Fruit fly (Drosophila melanogaster) whole organism, embryonic: ENCODE measurements around the gene neur.
A peak's percentile ranks its signal among the peaks of the same experiment; 100 is the strongest.

ENCODE experiments used
- Awh ChIP-seq: fragments of 200-800 bp; sonication (Bioruptor generic); IDR thresholded peaks from 2 replicates; pipeline ENCODE4, ENCODE4 v1.3.6; 2022; ENCODE audit warnings: missing biosample characterization, missing genetic modification characterization
- BtbVII ChIP-seq: fragments of 200-800 bp; sonication (Bioruptor generic); optimal IDR thresholded peaks from 3 replicates; lab custom pipeline; 2017; ENCODE audit warnings: missing biosample characterization, mild to moderate bottlenecking, missing genetic modification characterization
- CG10366 ChIP-seq: fragments of 200-800 bp; sonication (Bioruptor generic); IDR thresholded peaks from 2 replicates; pipeline ENCODE4 v1.3.6; 2022; ENCODE audit warnings: missing biosample characterization, missing genetic modification characterization
- CG12155 ChIP-seq: fragments of 200-800 bp; sonication (Bioruptor generic); optimal IDR thresholded peaks from 3 replicates; lab custom pipeline; 2016; ENCODE audit warnings: missing biosample characterization, missing genetic modification characterization
- CG12391 ChIP-seq: fragments of 200-800 bp; sonication (Bioruptor generic); optimal IDR thresholded peaks from 3 replicates; lab custom pipeline; 2018; ENCODE audit warnings: missing biosample characterization, mild to moderate bottlenecking, missing genetic modification characterization, moderate library complexity
- CG13424 ChIP-seq: fragments of 200-800 bp; sonication (Bioruptor generic); optimal IDR thresholded peaks from 2 replicates; lab custom pipeline; 2019; ENCODE audit warnings: missing biosample characterization, mild to moderate bottlenecking, missing genetic modification characterization, moderate library complexity
- CG17568 ChIP-seq: fragments of 200-800 bp; sonication (Bioruptor generic); optimal IDR thresholded peaks from 2 replicates; lab custom pipeline; 2018; ENCODE audit warnings: missing biosample characterization, mild to moderate bottlenecking, missing genetic modification characterization, moderate library complexity
- CG1792 ChIP-seq: fragments of 200-800 bp; sonication (Bioruptor generic); optimal IDR thresholded peaks from 2 replicates; lab custom pipeline; 2016; ENCODE audit warnings: missing biosample characterization, missing genetic modification characterization
- CG18011 ChIP-seq: fragments of 200-800 bp; sonication (Bioruptor generic); optimal IDR thresholded peaks from 2 replicates; lab custom pipeline; 2017; ENCODE audit warnings: missing biosample characterization, missing genetic modification characterization, mild to moderate bottlenecking, moderate library complexity, missing genotype
- CG1832 ChIP-seq: fragments of 200-800 bp; sonication (Bioruptor generic); optimal IDR thresholded peaks from 2 replicates; lab custom pipeline; 2017; ENCODE audit warnings: missing biosample characterization, mild to moderate bottlenecking, missing genetic modification characterization, inconsistent platforms
- CG2712 ChIP-seq: fragments of 200-800 bp; optimal IDR thresholded peaks from 3 replicates; lab custom pipeline; 2019; ENCODE audit warnings: missing biosample characterization, mild to moderate bottlenecking, missing genetic modification characterization, moderate library complexity
- CG33213 ChIP-seq: fragments of 200-800 bp; sonication (Bioruptor generic); optimal IDR thresholded peaks from 3 replicates; lab custom pipeline; 2016; ENCODE audit warnings: missing biosample characterization, missing genetic modification characterization
- CG4282 ChIP-seq: fragments of 200-800 bp; sonication (Bioruptor generic); optimal IDR thresholded peaks from 2 replicates; lab custom pipeline; 2016; ENCODE audit warnings: missing biosample characterization, missing genetic modification characterization
- CG5180 ChIP-seq: fragments of 200-800 bp; sonication (Bioruptor generic); optimal IDR thresholded peaks from 3 replicates; lab custom pipeline; 2017; ENCODE audit warnings: missing biosample characterization, missing genetic modification characterization, mild to moderate bottlenecking, moderate library complexity, missing genetic modification reagents
- CG6175 ChIP-seq: fragments of 200-800 bp; sonication (Bioruptor generic); IDR thresholded peaks from 3 replicates; pipeline ENCODE4 v1.3.6; 2022; ENCODE audit warnings: missing biosample characterization, missing genetic modification characterization
- CG6854 ChIP-seq: fragments of 200-800 bp; sonication (Bioruptor generic); optimal IDR thresholded peaks from 3 replicates; lab custom pipeline; 2017; ENCODE audit warnings: missing biosample characterization, mild to moderate bottlenecking, missing genetic modification characterization
- CG7271 ChIP-seq: fragments of 200-800 bp; sonication (Bioruptor generic); optimal IDR thresholded peaks from 2 replicates; lab custom pipeline; 2018; ENCODE audit warnings: missing biosample characterization, mild to moderate bottlenecking, missing genetic modification characterization, moderate library complexity
- CG8359 ChIP-seq: fragments of 200-800 bp; sonication (Bioruptor generic); optimal IDR thresholded peaks from 2 replicates; lab custom pipeline; 2017; ENCODE audit warnings: missing biosample characterization, mild to moderate bottlenecking, missing genetic modification characterization, borderline replicate concordance
- CG8924 ChIP-seq: fragments of 200-800 bp; optimal IDR thresholded peaks from 3 replicates; lab custom pipeline; 2019; ENCODE audit warnings: missing biosample characterization, mild to moderate bottlenecking, missing genetic modification characterization, moderate library complexity
- CG9437 ChIP-seq: fragments of 200-800 bp; sonication (Bioruptor generic); optimal IDR thresholded peaks from 2 replicates; lab custom pipeline; 2018; ENCODE audit warnings: missing biosample characterization, mild to moderate bottlenecking, missing genetic modification characterization
- CG9609 ChIP-seq: fragments of 200-800 bp; sonication (Bioruptor generic); optimal IDR thresholded peaks from 3 replicates; lab custom pipeline; 2016; ENCODE audit warnings: missing biosample characterization, missing genetic modification characterization
- Chrac-16 ChIP-seq: fragments of 200-800 bp; sonication (Bioruptor generic); optimal IDR thresholded peaks from 3 replicates; lab custom pipeline; 2016; ENCODE audit warnings: missing biosample characterization, missing genetic modification characterization
- D19B ChIP-seq: fragments of 200-800 bp; sonication (Bioruptor generic); optimal IDR thresholded peaks from 2 replicates; lab custom pipeline; 2017; ENCODE audit warnings: missing biosample characterization, mild to moderate bottlenecking, missing genetic modification characterization
- Drgx ChIP-seq: fragments of 200-800 bp; sonication (Bioruptor generic); IDR thresholded peaks from 2 replicates; pipeline ENCODE4 v1.3.6; 2022; ENCODE audit warnings: missing biosample characterization, missing genetic modification characterization
- HLH3B ChIP-seq: fragments of 200-800 bp; sonication (Bioruptor generic); IDR thresholded peaks from 2 replicates; pipeline ENCODE4 v1.3.6; 2022; ENCODE audit warnings: missing biosample characterization, missing genetic modification characterization
- Neu2 ChIP-seq: fragments of 200-800 bp; sonication (Bioruptor generic); optimal IDR thresholded peaks from 3 replicates; lab custom pipeline; 2016; ENCODE audit warnings: missing biosample characterization, missing genetic modification characterization, borderline replicate concordance
- Oaz ChIP-seq: fragments of 200-800 bp; sonication (Bioruptor generic); IDR thresholded peaks from 2 replicates; pipeline ENCODE4 v1.3.6; 2022; ENCODE audit warnings: missing biosample characterization, missing genetic modification characterization
- Ssrp ChIP-seq: fragments of 200-800 bp; sonication (Bioruptor generic); optimal IDR thresholded peaks from 2 replicates; lab custom pipeline; 2018; ENCODE audit warnings: missing biosample characterization, mild to moderate bottlenecking, missing genetic modification characterization, moderate library complexity
- bbx ChIP-seq: fragments of 200-800 bp; sonication (Bioruptor generic); IDR thresholded peaks from 2 replicates; pipeline ENCODE4 v1.3.6; 2022; ENCODE audit warnings: missing biosample characterization, missing genetic modification characterization; ENCODE audit not compliant: partially characterized antibody
- cad ChIP-seq: fragments of >200 bp; optimal IDR thresholded peaks from 2 replicates; lab custom pipeline; 2017; ENCODE audit warnings: missing biosample characterization, missing genetic modification characterization
- croc ChIP-seq: fragments of 200-800 bp; sonication (Bioruptor generic); conservative IDR thresholded peaks from 3 replicates; pipeline ENCODE4 v1.3.6; 2022; ENCODE audit warnings: missing biosample characterization, missing genetic modification characterization
- da ChIP-seq: fragments of 200-800 bp; sonication (Bioruptor generic); optimal IDR thresholded peaks from 2 replicates; lab custom pipeline; 2016; ENCODE audit warnings: missing biosample characterization, missing genetic modification characterization
- dm ChIP-seq: fragments of 200-800 bp; sonication (Bioruptor generic); optimal IDR thresholded peaks from 3 replicates; lab custom pipeline; 2016; ENCODE audit warnings: missing biosample characterization, missing genetic modification characterization
- dmrt11E ChIP-seq: fragments of 200-800 bp; sonication (Bioruptor generic); optimal IDR thresholded peaks from 3 replicates; lab custom pipeline; 2018; ENCODE audit warnings: missing biosample characterization, mild to moderate bottlenecking, missing genetic modification characterization, moderate library complexity
- exex ChIP-seq: fragments of 200-800 bp; sonication (Bioruptor generic); optimal IDR thresholded peaks from 4 replicates; lab custom pipeline; 2018; ENCODE audit warnings: missing biosample characterization, mild to moderate bottlenecking, missing genetic modification characterization, moderate library complexity
- fd3F ChIP-seq: fragments of 200-800 bp; sonication (Bioruptor generic); optimal IDR thresholded peaks from 2 replicates; lab custom pipeline; 2018; ENCODE audit warnings: missing biosample characterization, mild to moderate bottlenecking, missing genetic modification characterization, moderate library complexity
- fd96Cb ChIP-seq: fragments of 200-800 bp; sonication (Bioruptor generic); optimal IDR thresholded peaks from 2 replicates; lab custom pipeline; 2018; ENCODE audit warnings: missing biosample characterization, mild to moderate bottlenecking, missing genetic modification characterization, moderate library complexity
- her ChIP-seq: fragments of 200-800 bp; sonication (Bioruptor generic); optimal IDR thresholded peaks from 2 replicates; lab custom pipeline; 2016; ENCODE audit warnings: missing biosample characterization, missing genetic modification characterization
- hkb ChIP-seq, 2 experiments: fragments of 200-800 bp in 1 of 2; fragments of >200 bp in 1 of 2; sonication (Bioruptor generic) in 1 of 2; IDR thresholded peaks in 1 of 2; optimal IDR thresholded peaks in 1 of 2; 2 replicates each; pipeline versions ENCODE4 v1.3.6 to Lab custom; 2017 to 2022; ENCODE audit warnings: missing biosample characterization in 1 of 2, missing genetic modification characterization in 1 of 2
- odd ChIP-seq: fragments of 200-800 bp; sonication (Bioruptor generic); optimal IDR thresholded peaks from 2 replicates; lab custom pipeline; 2017; ENCODE audit warnings: missing biosample characterization, mild to moderate bottlenecking, missing genetic modification characterization
- pan ChIP-seq, 4 experiments: fragments of >200 bp in 3 of 4; fragments of 200-800 bp in 1 of 4; sonication (Bioruptor generic) in 1 of 4; optimal IDR thresholded peaks in 3 of 4; IDR thresholded peaks in 1 of 4; 2 replicates each; pipeline versions ENCODE4 v1.3.6 to Lab custom; 2017 to 2022; ENCODE audit warnings: missing biosample characterization in 2 of 4, missing genetic modification characterization in 2 of 4, mixed read lengths in 1 of 4
- pho ChIP-seq: fragments of 200-800 bp; sonication (Bioruptor generic); optimal IDR thresholded peaks from 2 replicates; lab custom pipeline; 2016; ENCODE audit warnings: missing biosample characterization, missing genetic modification characterization
- slp2 ChIP-seq: fragments of 200-800 bp; sonication (Bioruptor generic); optimal IDR thresholded peaks from 2 replicates; lab custom pipeline; 2016; ENCODE audit warnings: missing biosample characterization, missing genetic modification characterization
- sob ChIP-seq: fragments of 200-800 bp; sonication (Bioruptor generic); IDR thresholded peaks from 2 replicates; pipeline ENCODE4 v1.3.6; 2022; ENCODE audit warnings: missing biosample characterization, missing genetic modification characterization
- tna ChIP-seq: fragments of 200-800 bp; sonication (Bioruptor generic); IDR thresholded peaks from 2 replicates; pipeline ENCODE4 v1.3.6; 2022; ENCODE audit warnings: missing biosample characterization, missing genetic modification characterization; ENCODE audit not compliant: partially characterized antibody
- unpg ChIP-seq: fragments of 200-800 bp; sonication (Bioruptor generic); optimal IDR thresholded peaks from 3 replicates; lab custom pipeline; 2018; ENCODE audit warnings: missing biosample characterization, mild to moderate bottlenecking, missing genetic modification characterization, moderate library complexity
- wdn ChIP-seq: fragments of 200-800 bp; sonication (Bioruptor generic); IDR thresholded peaks from 2 replicates; pipeline ENCODE4 v1.3.6; 2022; ENCODE audit warnings: missing biosample characterization, missing genetic modification characterization
- zfh2 ChIP-seq: fragments of 200-800 bp; sonication (Bioruptor generic); optimal IDR thresholded peaks from 2 replicates; lab custom pipeline; 2016; ENCODE audit warnings: missing biosample characterization, missing genetic modification characterization

The neur gene

DNA sequence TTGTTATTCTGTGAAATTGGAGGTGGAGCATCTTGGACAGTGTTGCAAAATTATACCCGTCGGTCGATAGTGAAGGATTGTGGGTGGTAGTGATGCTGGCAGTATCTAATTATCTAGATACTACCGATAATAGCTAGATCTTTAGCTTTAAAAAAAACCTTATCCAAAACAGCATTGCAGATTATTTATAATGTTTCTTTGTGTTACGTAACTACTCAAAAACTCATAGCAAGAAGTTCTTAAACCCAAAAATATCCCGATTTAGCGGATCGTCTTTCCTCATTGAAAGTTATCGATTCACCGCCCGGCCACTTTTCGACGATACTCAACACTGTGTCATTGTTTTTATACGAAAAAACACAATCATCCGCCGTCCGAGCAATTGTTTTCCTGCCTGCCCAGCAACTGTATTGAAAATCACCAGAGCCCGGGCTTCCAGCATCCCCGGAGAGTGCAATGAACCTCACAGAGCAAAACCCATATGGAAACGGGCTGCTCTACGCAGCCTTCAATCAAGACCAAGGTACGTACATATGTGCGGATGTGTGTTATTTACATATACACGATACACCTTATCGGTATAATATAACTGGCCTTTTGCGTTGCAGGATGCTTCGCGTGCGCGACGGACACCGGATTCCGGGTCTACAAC lies 46.2 kb downstream of the neur start, which contains the start of gene CG11975 (continued):
- TF ChIP-seq Chrac-16 (GFP tag; lab: Kevin White, UChicago) (peak; percentile 80), odd (GFP tag; lab: Kevin White, UChicago) (no peak), da (peak; percentile 50), CG8359 (GFP tag; lab: Kevin White, UChicago) (no peak), sob (GFP tag; lab: Robert Waterston, UW) (peak; percentile 86), CG8924 (peak; percentile 74), CG12155 (peak; percentile 80), CG18011 (GFP tag; lab: Kevin White, UChicago) (peak; percentile 78), CG1792 (peak; percentile 68), wdn (GFP tag; lab: Robert Waterston, UW) (peak; percentile 24; the same call in 1 of the 2 replicates), BtbVII (GFP tag; lab: Kevin White, UChicago) (peak; percentile 28), zfh2 (GFP tag; lab: Kevin White, UChicago) (peak; percentile 90), CG5180 (GFP tag; lab: Kevin White, UChicago) (no peak), CG6175 (GFP tag; lab: Robert Waterston, UW) (no peak), dmrt11E (peak; percentile 59), dm (GFP tag; lab: Kevin White, UChicago) (peak; percentile 66), pan (optimal IDR thresholded peaks at IDR 0.05; lab: Kevin White, UChicago) (no peak), pan (GFP tag; optimal IDR thresholded peaks at IDR 0.05 in 1 of 2, IDR thresholded peaks at IDR 0.05 in 1 of 2) (peak in 1 of 2 experiments; percentile 24), fd3F (GFP tag; lab: Kevin White, UChicago) (peak; percentile 28), CG9609 (GFP tag; lab: Kevin White, UChicago) (peak; percentile 79), cad (GFP tag; lab: Kevin White, UChicago) (no peak), CG33213 (GFP tag; lab: Kevin White, UChicago) (peak; percentile 63), croc (GFP tag; lab: Robert Waterston, UW) (peak; percentile 52; the same call in 2 of the 3 replicates), fd96Cb (tag; lab: Kevin White, UChicago) (peak; percentile 53), CG10366 (no peak; the same call in 1 of the 2 replicates), Drgx (no peak; the same call in 1 of the 2 replicates), her (peak; percentile 82), Awh (GFP tag; lab: Robert Waterston, UW) (0 out of 2 replicates have a peak, but pooled peaks have one; percentile 44), CG9437 (GFP tag; lab: Kevin White, UChicago) (peak; percentile 31), D19B (GFP tag; lab: Kevin White, UChicago) (peak; percentile 40), HLH3B (GFP tag; lab: Robert Waterston, UW) (peak; percentile 25; the same call in 1 of the 2 replicates), CG4282 (peak; percentile 43), CG6854 (GFP tag; lab: Kevin White, UChicago) (no peak), Neu2 (peak; percentile 40), hkb (optimal IDR thresholded peaks at IDR 0.05; lab: Kevin White, UChicago) (peak; percentile 77), hkb (GFP tag; IDR thresholded peaks at IDR 0.05; lab: Robert Waterston, UW) (no peak), Ssrp (peak; percentile 41), exex (tag; lab: Kevin White, UChicago) (no peak), tna (no peak), CG17568 (no peak), Oaz (GFP tag; lab: Robert Waterston, UW) (no peak), CG7271 (tag; lab: Kevin White, UChicago) (no peak), bbx (GFP tag; lab: Robert Waterston, UW) (0 out of 2 replicates have a peak, but pooled peaks have one; percentile 46), CG1832 (GFP tag; lab: Kevin White, UChicago) (no peak), unpg (no peak), pho (peak; percentile 91), slp2 (GFP tag; lab: Kevin White, UChicago) (peak; percentile 78), CG13424 (peak; percentile 69), CG12391 (tag; lab: Kevin White, UChicago) (peak; percentile 78), CG2712 (tag; lab: Kevin White, UChicago) (peak; percentile 74)
